Worm (Caenorhabditis elegans): ENCODE measurements around the gene srd-12.

DNA sequence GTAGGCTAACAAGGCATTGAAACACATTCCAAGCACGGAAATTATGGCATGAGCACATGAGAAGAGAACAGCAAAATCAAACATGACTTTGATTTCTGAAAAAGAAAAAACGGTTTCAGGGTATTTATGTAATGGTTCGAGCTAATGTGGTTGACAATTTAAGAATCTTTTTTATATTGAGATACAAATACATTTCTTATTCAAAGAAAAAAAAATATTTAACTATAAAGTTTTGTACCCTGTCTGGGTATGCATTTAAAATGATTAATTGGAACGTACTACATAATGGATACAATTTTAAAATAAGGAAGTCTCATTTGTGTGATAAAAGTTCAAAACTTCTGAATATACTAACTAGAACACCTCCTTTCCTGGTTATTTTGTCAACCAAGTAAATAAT lies at the start of gene srd-12:
- no peak for TF ChIP-seq W03F9.2 (tag; optimal IDR thresholded peaks at IDR 0.05)
- TF ChIP-seq him-1 (tag; optimal IDR thresholded peaks at IDR 0.05) = no peak
- TF ChIP-seq dao-5 (tag; optimal IDR thresholded peaks at IDR 0.05) = no peak

Measured in whole organism, L4/young adult.